Fruit fly (Drosophila melanogaster) whole organism, embryonic: Measurements from ENCODE around the gene CG12171.

ENCODE experiments used
- Abd-B ChIP-seq: fragments of 200-800 bp; sonication (Bioruptor generic); optimal IDR thresholded peaks from 2 replicates; lab custom pipeline; 2018; ENCODE audit warnings: missing biosample characterization, mild to moderate bottlenecking, missing genetic modification characterization, moderate library complexity
- Aef1 ChIP-seq: fragments of 200-800 bp; sonication (Bioruptor generic); IDR thresholded peaks from 3 replicates; pipeline ENCODE4 v1.3.6; 2022; ENCODE audit warnings: missing biosample characterization, missing genetic modification characterization
- Awh ChIP-seq: fragments of 200-800 bp; sonication (Bioruptor generic); IDR thresholded peaks from 2 replicates; pipeline ENCODE4, ENCODE4 v1.3.6; 2022; ENCODE audit warnings: missing biosample characterization, missing genetic modification characterization
- BEAF-32 ChIP-seq: fragments of 200-800 bp; sonication (Bioruptor generic); optimal IDR thresholded peaks from 3 replicates; lab custom pipeline; 2017; ENCODE audit warnings: missing biosample characterization, missing genetic modification characterization, mild to moderate bottlenecking, moderate library complexity, missing genetic modification reagents
- Bgb ChIP-seq: fragments of 200-800 bp; sonication (Bioruptor generic); IDR thresholded peaks from 2 replicates; pipeline ENCODE4 v1.3.6; 2022; ENCODE audit warnings: missing biosample characterization, missing genetic modification characterization; ENCODE audit not compliant: partially characterized antibody
- CG12071 ChIP-seq: fragments of 200-800 bp; sonication (Bioruptor generic); optimal IDR thresholded peaks from 3 replicates; lab custom pipeline; 2018; ENCODE audit warnings: missing biosample characterization, mild to moderate bottlenecking, missing genetic modification characterization
- CG17361 ChIP-seq: fragments of 200-800 bp; sonication (Bioruptor generic); IDR thresholded peaks from 3 replicates; pipeline ENCODE4 v1.3.6; 2022; ENCODE audit warnings: missing biosample characterization, missing genetic modification characterization
- CG18476 ChIP-seq: fragments of 200-800 bp; sonication (Bioruptor generic); optimal IDR thresholded peaks from 2 replicates; lab custom pipeline; 2016; ENCODE audit warnings: missing biosample characterization, mild to moderate bottlenecking, missing genetic modification characterization
- CG32767 ChIP-seq: fragments of 200-800 bp; sonication (Bioruptor generic); IDR thresholded peaks from 2 replicates; pipeline ENCODE4 v1.3.6; 2022; ENCODE audit warnings: missing biosample characterization, missing genetic modification characterization
- CG3281 ChIP-seq: fragments of 200-800 bp; sonication (Bioruptor generic); optimal IDR thresholded peaks from 3 replicates; lab custom pipeline; 2017; ENCODE audit warnings: missing biosample characterization, mild to moderate bottlenecking, missing genetic modification characterization
- CG33557 ChIP-seq: fragments of 200-800 bp; sonication (Bioruptor generic); optimal IDR thresholded peaks from 2 replicates; lab custom pipeline; 2019; ENCODE audit warnings: missing biosample characterization, mild to moderate bottlenecking, missing genetic modification characterization, moderate library complexity
- CG34376 ChIP-seq: fragments of 200-800 bp; sonication (Bioruptor generic); optimal IDR thresholded peaks from 2 replicates; lab custom pipeline; 2018; ENCODE audit warnings: missing biosample characterization, mild to moderate bottlenecking, missing genetic modification characterization
- CG5180 ChIP-seq: fragments of 200-800 bp; sonication (Bioruptor generic); optimal IDR thresholded peaks from 3 replicates; lab custom pipeline; 2017; ENCODE audit warnings: missing biosample characterization, missing genetic modification characterization, mild to moderate bottlenecking, moderate library complexity, missing genetic modification reagents
- CG9609 ChIP-seq: fragments of 200-800 bp; sonication (Bioruptor generic); optimal IDR thresholded peaks from 3 replicates; lab custom pipeline; 2016; ENCODE audit warnings: missing biosample characterization, missing genetic modification characterization
- Camta ChIP-seq: fragments of 200-800 bp; sonication (Bioruptor generic); optimal IDR thresholded peaks from 2 replicates; lab custom pipeline; 2016; ENCODE audit warnings: missing biosample characterization, missing genetic modification characterization
- Doc3 ChIP-seq: fragments of 200-800 bp; sonication (Bioruptor generic); IDR thresholded peaks from 3 replicates; pipeline ENCODE4 v1.3.6; 2022; ENCODE audit warnings: missing biosample characterization, missing genetic modification characterization; ENCODE audit not compliant: partially characterized antibody
- GATAe ChIP-seq: fragments of 200-800 bp; sonication (Bioruptor generic); conservative IDR thresholded peaks from 2 replicates; pipeline ENCODE4 v1.3.6; 2022; ENCODE audit warnings: missing biosample characterization, missing genetic modification characterization
- Gug ChIP-seq: fragments of 200-800 bp; sonication (Bioruptor generic); IDR thresholded peaks from 4 replicates; pipeline ENCODE4 v1.3.6; 2022; ENCODE audit warnings: missing biosample characterization, missing genetic modification characterization
- HLH3B ChIP-seq: fragments of 200-800 bp; sonication (Bioruptor generic); IDR thresholded peaks from 2 replicates; pipeline ENCODE4 v1.3.6; 2022; ENCODE audit warnings: missing biosample characterization, missing genetic modification characterization
- Hr51 ChIP-seq, 2 experiments: fragments of 200-800 bp; sonication (Bioruptor generic); optimal IDR thresholded peaks; 2 replicates in 1 of 2; 3 replicates in 1 of 2; lab custom pipeline; 2016 to 2018; ENCODE audit warnings: missing biosample characterization in 2 of 2, missing genetic modification characterization in 2 of 2, mild to moderate bottlenecking in 1 of 2, moderate library complexity in 1 of 2
- Lhr ChIP-seq: fragments of 200-800 bp; sonication (Bioruptor generic); optimal IDR thresholded peaks from 3 replicates; lab custom pipeline; 2017; ENCODE audit warnings: mild to moderate bottlenecking, missing biosample characterization, missing genetic modification reagents, missing genetic modification characterization
- Max ChIP-seq: fragments of 200-800 bp; sonication (Bioruptor generic); optimal IDR thresholded peaks from 2 replicates; lab custom pipeline; 2016; ENCODE audit warnings: missing biosample characterization, mild to moderate bottlenecking, missing genetic modification characterization
- Nf-YB ChIP-seq: fragments of 200-800 bp; sonication (Bioruptor generic); optimal IDR thresholded peaks from 3 replicates; lab custom pipeline; 2019; ENCODE audit warnings: missing biosample characterization, mild to moderate bottlenecking, missing genetic modification characterization, moderate library complexity
- Poxn ChIP-seq: fragments of 200-800 bp; sonication (Bioruptor generic); IDR thresholded peaks from 2 replicates; pipeline ENCODE4 v1.3.6; 2022; ENCODE audit warnings: missing biosample characterization, missing genetic modification characterization
- Sox102F ChIP-seq: fragments of 200-800 bp; sonication (Bioruptor generic); optimal IDR thresholded peaks from 2 replicates; lab custom pipeline; 2018; ENCODE audit warnings: missing biosample characterization, mild to moderate bottlenecking, missing genetic modification characterization, moderate library complexity
- Tbp ChIP-seq: fragments of >200 bp; optimal IDR thresholded peaks from 2 replicates; lab custom pipeline; 2018; ENCODE audit warnings: missing biosample characterization, missing genetic modification characterization
- Vsx1 ChIP-seq: fragments of 200-800 bp; sonication (Bioruptor generic); optimal IDR thresholded peaks from 2 replicates; lab custom pipeline; 2017; ENCODE audit warnings: missing biosample characterization, mild to moderate bottlenecking, missing genetic modification characterization, missing genetic modification reagents
- bowl ChIP-seq: fragments of 200-800 bp; sonication (Bioruptor generic); IDR thresholded peaks from 2 replicates; pipeline ENCODE4 v1.3.6; 2022; ENCODE audit warnings: missing biosample characterization, missing genetic modification characterization
- caup ChIP-seq: fragments of 200-800 bp; sonication (Bioruptor generic); optimal IDR thresholded peaks from 3 replicates; lab custom pipeline; 2017; ENCODE audit warnings: missing biosample characterization, mild to moderate bottlenecking, missing genetic modification characterization, moderate library complexity; ENCODE audit not compliant: severe bottlenecking
- chn ChIP-seq: fragments of 200-800 bp; sonication (Bioruptor generic); optimal IDR thresholded peaks from 2 replicates; lab custom pipeline; 2016; ENCODE audit warnings: missing biosample characterization, missing genetic modification characterization
- dan ChIP-seq: fragments of 200-800 bp; sonication (Bioruptor generic); IDR thresholded peaks from 2 replicates; pipeline ENCODE4 v1.3.6; 2022; ENCODE audit warnings: missing biosample characterization, missing genetic modification characterization
- danr ChIP-seq: fragments of 200-800 bp; sonication (Bioruptor generic); IDR thresholded peaks from 2 replicates; pipeline ENCODE4 v1.3.6; 2022; ENCODE audit warnings: missing biosample characterization, missing genetic modification characterization
- dmrt99B ChIP-seq: fragments of 200-800 bp; sonication (Bioruptor generic); optimal IDR thresholded peaks from 2 replicates; lab custom pipeline; 2018; ENCODE audit warnings: missing biosample characterization, mild to moderate bottlenecking, missing genetic modification characterization, moderate library complexity
- emc ChIP-seq: fragments of 200-800 bp; sonication (Bioruptor generic); optimal IDR thresholded peaks from 2 replicates; lab custom pipeline; 2016; ENCODE audit warnings: missing biosample characterization, missing genetic modification characterization
- ewg ChIP-seq: fragments of 200-800 bp; sonication (Bioruptor generic); optimal IDR thresholded peaks from 3 replicates; lab custom pipeline; 2017; ENCODE audit warnings: mild to moderate bottlenecking, missing biosample characterization, missing genetic modification reagents, missing genetic modification characterization
- gfzf ChIP-seq: fragments of 200-800 bp; sonication (Bioruptor generic); optimal IDR thresholded peaks from 2 replicates; lab custom pipeline; 2016; ENCODE audit warnings: missing biosample characterization, mild to moderate bottlenecking, missing genetic modification characterization, moderate library complexity
- gsb ChIP-seq: fragments of 200-800 bp; sonication (Bioruptor generic); IDR thresholded peaks from 2 replicates; pipeline ENCODE4 v1.3.6; 2022; ENCODE audit warnings: missing biosample characterization, missing genetic modification characterization
- ham ChIP-seq: fragments of 200-800 bp; sonication (Bioruptor generic); IDR thresholded peaks from 2 replicates; pipeline ENCODE4 v1.3.6; 2022; ENCODE audit warnings: missing biosample characterization, missing genetic modification characterization
- hb ChIP-seq: fragments of 200-800 bp; sonication (Bioruptor generic); IDR thresholded peaks from 3 replicates; pipeline ENCODE4 v1.3.6; 2022; ENCODE audit warnings: missing biosample characterization, missing genetic modification characterization; ENCODE audit not compliant: partially characterized antibody
- inv ChIP-seq: fragments of 200-800 bp; sonication (Bioruptor generic); IDR thresholded peaks from 2 replicates; pipeline ENCODE4 v1.3.6; 2022; ENCODE audit warnings: missing biosample characterization, missing genetic modification characterization; ENCODE audit not compliant: partially characterized antibody
- klu ChIP-seq: fragments of 200-800 bp; sonication (Bioruptor generic); IDR thresholded peaks from 2 replicates; pipeline ENCODE4 v1.3.6; 2022; ENCODE audit warnings: missing biosample characterization, missing genetic modification characterization
- lola ChIP-seq, 3 experiments: fragments of >200 bp in 2 of 3; fragments of 200-800 bp in 1 of 3; sonication (Bioruptor generic) in 1 of 3; optimal IDR thresholded peaks; 2 replicates each; lab custom pipeline; 2017 to 2019; ENCODE audit warnings: missing biosample characterization in 3 of 3, missing genetic modification characterization in 3 of 3, mild to moderate bottlenecking in 1 of 3, moderate library complexity in 1 of 3
- oc ChIP-seq: fragments of 200-800 bp; sonication (Bioruptor generic); optimal IDR thresholded peaks from 2 replicates; lab custom pipeline; 2018; ENCODE audit warnings: missing biosample characterization, mild to moderate bottlenecking, missing genetic modification characterization, moderate library complexity
- pb ChIP-seq: fragments of 200-800 bp; sonication (Bioruptor generic); optimal IDR thresholded peaks from 3 replicates; lab custom pipeline; 2016; ENCODE audit warnings: missing biosample characterization, missing genetic modification characterization
- psq ChIP-seq: fragments of 200-800 bp; sonication (Bioruptor generic); optimal IDR thresholded peaks from 2 replicates; lab custom pipeline; 2017; ENCODE audit warnings: missing biosample characterization, missing genetic modification characterization
- scrt ChIP-seq: fragments of 200-800 bp; sonication (Bioruptor generic); optimal IDR thresholded peaks from 2 replicates; lab custom pipeline; 2018; ENCODE audit warnings: missing biosample characterization, mild to moderate bottlenecking, missing genetic modification characterization, moderate library complexity
- slbo ChIP-seq: fragments of 200-800 bp; sonication (Bioruptor generic); IDR thresholded peaks from 2 replicates; pipeline ENCODE4 v1.3.6; 2022; ENCODE audit warnings: missing biosample characterization, missing genetic modification characterization
- stc ChIP-seq: fragments of 200-800 bp; sonication (Bioruptor generic); IDR thresholded peaks from 2 replicates; pipeline ENCODE4 v1.3.6; 2022; ENCODE audit warnings: missing biosample characterization, missing genetic modification characterization
- twi ChIP-seq: fragments of 200-800 bp; optimal IDR thresholded peaks from 2 replicates; lab custom pipeline; 2019; ENCODE audit warnings: missing biosample characterization, mild to moderate bottlenecking, missing genetic modification characterization, moderate library complexity
- unpg ChIP-seq: fragments of 200-800 bp; sonication (Bioruptor generic); optimal IDR thresholded peaks from 3 replicates; lab custom pipeline; 2018; ENCODE audit warnings: missing biosample characterization, mild to moderate bottlenecking, missing genetic modification characterization, moderate library complexity
- vvl ChIP-seq: fragments of 200-800 bp; sonication (Bioruptor generic); IDR thresholded peaks from 2 replicates; pipeline ENCODE4 v1.3.6; 2022; ENCODE audit warnings: missing biosample characterization, missing genetic modification characterization

Gene CG12171

dm6 chr3R:5613114-5613443 is 20.3 kb upstream of the CG12171 start, which contains the start of gene Atu (continued):
- peak; percentile 73 for TF ChIP-seq Abd-B (GFP tag; lab: Kevin White, UChicago)
- TF ChIP-seq Max (GFP tag; lab: Kevin White, UChicago) = peak; percentile 3
- TF ChIP-seq Doc3 = peak; percentile 92
- peak; percentile 27 for TF ChIP-seq gfzf (GFP tag; lab: Kevin White, UChicago)
- no peak for TF ChIP-seq CG9609
- peak; percentile 94 for TF ChIP-seq hb
- peak; percentile 31 for TF ChIP-seq twi (tag; lab: Kevin White, UChicago)
- TF ChIP-seq klu = no peak
- TF ChIP-seq CG17361 (GFP tag; lab: Robert Waterston, UW) = peak; percentile 58; the same call in 2 of the 3 replicates
- TF ChIP-seq CG5180 (GFP tag; lab: Kevin White, UChicago) = no peak
- no peak for TF ChIP-seq CG32767 (GFP tag; lab: Robert Waterston, UW)
- no peak for TF ChIP-seq CG34376 (GFP tag; lab: Kevin White, UChicago)
- TF ChIP-seq danr (GFP tag; lab: Robert Waterston, UW) = no peak
- TF ChIP-seq Poxn (GFP tag; lab: Robert Waterston, UW) = no peak
- TF ChIP-seq CG18476 (GFP tag; lab: Kevin White, UChicago) = no peak
- TF ChIP-seq Vsx1 (GFP tag; lab: Kevin White, UChicago) = no peak
- no peak for TF ChIP-seq gsb (GFP tag; lab: Robert Waterston, UW)
- TF ChIP-seq ham = no peak
- peak; percentile 3 for TF ChIP-seq ewg (GFP tag; lab: Kevin White, UChicago)
- TF ChIP-seq Awh (GFP tag; lab: Robert Waterston, UW) = no peak
- TF ChIP-seq Camta (GFP tag; lab: Kevin White, UChicago) = no peak
- TF ChIP-seq dmrt99B (tag; lab: Kevin White, UChicago) = no peak
- no peak for TF ChIP-seq Gug (GFP tag; lab: Robert Waterston, UW)
- peak; percentile 39 for TF ChIP-seq chn (GFP tag; lab: Kevin White, UChicago)
- TF ChIP-seq emc = no peak
- TF ChIP-seq caup (GFP tag; lab: Kevin White, UChicago) = no peak
- TF ChIP-seq CG33557 (GFP tag; lab: Kevin White, UChicago) = no peak
- TF ChIP-seq pb (GFP tag; lab: Kevin White, UChicago) = no peak
- no peak for TF ChIP-seq oc (tag; lab: Kevin White, UChicago)
- TF ChIP-seq stc = no peak
- TF ChIP-seq CG12071 (GFP tag; lab: Kevin White, UChicago) = no peak
- TF ChIP-seq vvl = no peak
- peak; percentile 11 for TF ChIP-seq Lhr
- no peak for TF ChIP-seq dan (GFP tag; lab: Robert Waterston, UW)
- peak; percentile 96 for TF ChIP-seq BEAF-32
- TF ChIP-seq Aef1 = no peak
- TF ChIP-seq scrt (GFP tag; lab: Kevin White, UChicago) = no peak
- peak in 1 of 3 experiments; percentile 34 for TF ChIP-seq lola (GFP tag; optimal IDR thresholded peaks at IDR 0.05; lab: Kevin White, UChicago)
- TF ChIP-seq CG3281 (GFP tag; lab: Kevin White, UChicago) = peak; percentile 2
- TF ChIP-seq Bgb (GFP tag; lab: Robert Waterston, UW) = peak; percentile 87
- no peak for TF ChIP-seq unpg (GFP tag; lab: Kevin White, UChicago)
- no peak for TF ChIP-seq GATAe (GFP tag; lab: Robert Waterston, UW)
- TF ChIP-seq slbo = peak; percentile 49; the same call in 1 of the 2 replicates
- TF ChIP-seq Sox102F (GFP tag; lab: Kevin White, UChicago) = no peak
- TF ChIP-seq Hr51 (GFP tag; optimal IDR thresholded peaks at IDR 0.05; lab: Kevin White, UChicago) = peak in 1 of 2 experiments; percentile 3
- peak; percentile 90 for TF ChIP-seq inv (GFP tag; lab: Robert Waterston, UW)
- TF ChIP-seq bowl (GFP tag; lab: Robert Waterston, UW) = no peak
- TF ChIP-seq HLH3B (GFP tag; lab: Robert Waterston, UW) = no peak
- no peak for TF ChIP-seq Nf-YB
- TF ChIP-seq psq = no peak
- peak; percentile 26 for TF ChIP-seq Tbp (GFP tag; lab: Kevin White, UChicago)
